Worm (Caenorhabditis elegans) whole organism, late embryonic: Measurements from ENCODE around the gene ugt-39.

Source experiments
- F13H6.1 ChIP-seq: sonication (generic microtip); optimal IDR thresholded peaks from 2 replicates; lab custom pipeline; 2016; ENCODE audit warnings: missing genetic modification characterization, missing compliant biosample characterization
- ahr-1 ChIP-seq: sonication (generic microtip); optimal IDR thresholded peaks from 2 replicates; lab custom pipeline; 2016; ENCODE audit warnings: missing genetic modification characterization, missing compliant biosample characterization
- ama-1 ChIP-seq: fragments of 150-350 bp; optimal IDR thresholded peaks from 2 replicates; lab custom pipeline; 2014
- nfya-1 ChIP-seq: sonication (generic microtip); optimal IDR thresholded peaks from 2 replicates; lab custom pipeline; 2017; ENCODE audit warnings: missing genetic modification characterization, mild to moderate bottlenecking, missing compliant biosample characterization, antibody characterized with exemption, moderate library complexity
- nhr-11 ChIP-seq: fragments of 150-350 bp; optimal IDR thresholded peaks from 2 replicates; lab custom pipeline; 2014; ENCODE audit warnings: missing biosample characterization, missing genetic modification characterization
- npax-4 ChIP-seq: sonication (generic microtip); optimal IDR thresholded peaks from 2 replicates; lab custom pipeline; 2016; ENCODE audit warnings: missing genetic modification characterization, missing compliant biosample characterization
- pha-4 ChIP-seq: fragments of 150-350 bp; optimal IDR thresholded peaks from 2 replicates; lab custom pipeline; 2018; ENCODE audit warnings: missing biosample characterization, missing genetic modification reagents, missing genetic modification characterization
- pqm-1 ChIP-seq: sonication (generic microtip); optimal IDR thresholded peaks from 2 replicates; lab custom pipeline; 2016; ENCODE audit warnings: missing genetic modification characterization, missing compliant biosample characterization
- unc-55 ChIP-seq: sonication (generic microtip); optimal IDR thresholded peaks from 2 replicates; lab custom pipeline; 2017; ENCODE audit warnings: missing biosample characterization, missing genetic modification reagents, missing genetic modification characterization

ce11 chrV:7129460-7129859, 27.5 kb upstream of the ugt-39 start, which contains the start of gene T01C4.8:
- TF ChIP-seq pha-4 (no peak), unc-55 (no peak), npax-4 (tag; lab: Kevin White, UChicago) (no peak), nfya-1 (no peak), F13H6.1 (no peak), nhr-11 (no peak), pqm-1 (no peak), ama-1 (lab: Kevin White, UChicago) (no peak), ahr-1 (tag; lab: Kevin White, UChicago) (no peak)
